Fruit fly (Drosophila melanogaster): ENCODE results near the gene Eip74EF.
A peak's percentile ranks its signal among the peaks of the same experiment; 100 is the strongest.

The Eip74EF gene

dm6 chr3L:17529511-17530194 lies 89.5 kb downstream of the Eip74EF start, which contains the start of the genes Edc3 and Nedd4 (continued):
- TF ChIP-seq CG17359 (tag; optimal IDR thresholded peaks at IDR 0.05) (no peak), Sox102F (GFP tag; optimal IDR thresholded peaks at IDR 0.05) (no peak), CG8290 (GFP tag; optimal IDR thresholded peaks at IDR 0.05) (no peak), CG8290 (tag; optimal IDR thresholded peaks at IDR 0.05) (no peak), CG17361 (GFP tag; IDR thresholded peaks at IDR 0.05) (peak; percentile 60; the same call in 2 of the 3 replicates), en (GFP tag; optimal IDR thresholded peaks at IDR 0.05) (no peak), hb (GFP tag; IDR thresholded peaks at IDR 0.05; ENCODE audit: partially characterized antibody) (no peak), CG6765 (GFP tag; optimal IDR thresholded peaks at IDR 0.05) (peak; percentile 50), Hmr (GFP tag; optimal IDR thresholded peaks at IDR 0.05) (peak; percentile 55), CG17829 (tag; optimal IDR thresholded peaks at IDR 0.05) (peak; percentile 47), gfzf (GFP tag; optimal IDR thresholded peaks at IDR 0.05) (peak; percentile 82), hth (optimal IDR thresholded peaks at IDR 0.05) (no peak), ttk (GFP tag; IDR thresholded peaks at IDR 0.05) (no peak), sug (tag; optimal IDR thresholded peaks at IDR 0.05) (peak; percentile 31), Pdp1 (GFP tag; optimal IDR thresholded peaks at IDR 0.05) (no peak), chinmo (GFP tag; IDR thresholded peaks at IDR 0.05; ENCODE audit: partially characterized antibody) (0 out of 4 replicates have a peak, but pooled peaks have one; percentile 65), amos (GFP tag; IDR thresholded peaks at IDR 0.05; ENCODE audit: partially characterized antibody) (peak; percentile 27; the same call in 1 of the 2 replicates), zen (tag; optimal IDR thresholded peaks at IDR 0.05) (peak; percentile 13), CG2202 (tag; optimal IDR thresholded peaks at IDR 0.05) (peak; percentile 16), Dfd (GFP tag; optimal IDR thresholded peaks at IDR 0.05) (no peak), CG33557 (GFP tag; optimal IDR thresholded peaks at IDR 0.05) (peak; percentile 16), CG12659 (GFP tag; optimal IDR thresholded peaks at IDR 0.05) (peak; percentile 63), MESR4 (GFP tag; optimal IDR thresholded peaks at IDR 0.05) (peak; percentile 95), CG13287 (GFP tag; IDR thresholded peaks at IDR 0.05; ENCODE audit: partially characterized antibody) (no peak), phol (tag; optimal IDR thresholded peaks at IDR 0.05) (peak; percentile 50)

dm6 chr3L:17513893-17514616 lies 105.1 kb downstream of the Eip74EF start, which contains the start of the genes U4-U6-60K and CG7564:
TSS of gene U4-U6-60K (minus strand) at chr3L:17513912.
TSS of gene CG7564 (plus strand) at chr3L:17514298.
- TF ChIP-seq Sry-δ (GFP tag; optimal IDR thresholded peaks at IDR 0.05) (peak; percentile 79), D (optimal IDR thresholded peaks at IDR 0.05) (peak; percentile 22), D (GFP tag; optimal IDR thresholded peaks at IDR 0.05) (peak; percentile 46), CG17186 (GFP tag; optimal IDR thresholded peaks at IDR 0.05) (peak; percentile 37), Max (GFP tag; optimal IDR thresholded peaks at IDR 0.05) (peak; percentile 61), Scr (GFP tag; IDR thresholded peaks at IDR 0.05; ENCODE audit: partially characterized antibody) (peak; percentile 97), Ravus (GFP tag; IDR thresholded peaks at IDR 0.05) (no peak), CG8281 (tag; optimal IDR thresholded peaks at IDR 0.05) (no peak), ara (GFP tag; IDR thresholded peaks at IDR 0.05) (no peak), CG3995 (GFP tag; optimal IDR thresholded peaks at IDR 0.05) (peak; percentile 99), CG10462 (GFP tag; optimal IDR thresholded peaks at IDR 0.05) (peak; percentile 15), CG11504 (tag; optimal IDR thresholded peaks at IDR 0.05) (no peak), ato (GFP tag; IDR thresholded peaks at IDR 0.05; ENCODE audit: partially characterized antibody) (peak; percentile 84), inv (GFP tag; IDR thresholded peaks at IDR 0.05; ENCODE audit: partially characterized antibody) (peak; percentile 99), CG1233 (GFP tag; optimal IDR thresholded peaks at IDR 0.05) (peak; percentile 28), Rfx (GFP tag; IDR thresholded peaks at IDR 0.05) (peak; percentile 79), Med (GFP tag) (peak; percentile 81), CG8944 (GFP tag; optimal IDR thresholded peaks at IDR 0.05) (peak; percentile 28), CG15073 (GFP tag; optimal IDR thresholded peaks at IDR 0.05) (no peak), ac (GFP tag; optimal IDR thresholded peaks at IDR 0.05) (no peak), CG34224 (GFP tag; IDR thresholded peaks at IDR 0.05; ENCODE audit: partially characterized antibody) (peak; percentile 80), onecut (GFP tag; IDR thresholded peaks at IDR 0.05) (peak; percentile 28), chif (GFP tag; optimal IDR thresholded peaks at IDR 0.05) (no peak)
